Worm (Caenorhabditis elegans): ENCODE measurements around the gene Y57G11C.38.

Gene Y57G11C.38

DNA sequence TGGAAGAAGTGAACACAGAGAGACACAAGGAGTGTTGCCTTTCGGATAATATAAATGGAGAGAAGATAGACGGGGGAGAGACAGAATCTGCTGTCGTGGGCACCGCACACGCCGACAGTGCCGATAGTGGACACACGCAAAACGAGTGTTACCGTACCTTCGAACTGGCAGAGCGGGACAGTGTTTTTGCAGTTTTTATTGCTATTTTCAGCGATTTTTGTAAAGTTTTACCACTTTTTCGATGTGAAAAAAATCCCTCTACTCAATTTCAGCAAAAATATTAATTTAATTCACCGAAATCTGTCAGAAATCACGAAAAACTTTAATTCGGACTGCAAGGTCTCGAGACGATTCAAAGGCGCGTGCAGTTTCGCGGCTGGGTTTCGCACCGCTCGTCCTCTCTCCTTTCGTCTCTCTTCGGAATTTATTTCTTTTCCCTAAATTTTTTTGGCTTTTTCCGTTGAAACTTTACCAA lies 37.3 kb upstream of the Y57G11C.38 start, which contains the start of gene sec-61.A (continued):
- TF ChIP-seq elt-2 (tag; optimal IDR thresholded peaks at IDR 0.05) (peak; percentile 35), F16B12.6 (tag; optimal IDR thresholded peaks at IDR 0.05) (peak; percentile 18), ceh-8 (GFP tag; optimal IDR thresholded peaks at IDR 0.05) (no peak), mdl-1 (tag; optimal IDR thresholded peaks at IDR 0.05) (peak in 1 of 2 experiments; percentile 55), C16A3.4 (tag; optimal IDR thresholded peaks at IDR 0.05) (peak; percentile 40), ces-1 (GFP tag; optimal IDR thresholded peaks at IDR 0.05) (no peak), unc-62 (GFP tag; optimal IDR thresholded peaks at IDR 0.05) (no peak), C34B4.2 (tag; optimal IDR thresholded peaks at IDR 0.05) (peak; percentile 29), C04F5.9 (tag; optimal IDR thresholded peaks at IDR 0.05) (peak; percentile 62), ceh-88 (GFP tag; IDR thresholded peaks at IDR 0.05) (peak; percentile 58), dsc-1 (tag; optimal IDR thresholded peaks at IDR 0.05) (peak; percentile 78), sup-37 (GFP tag; optimal IDR thresholded peaks at IDR 0.05) (peak; percentile 40), zag-1 (tag; optimal IDR thresholded peaks at IDR 0.05) (no peak), mef-2 (tag; optimal IDR thresholded peaks at IDR 0.05) (no peak), grh-1 (GFP tag; IDR thresholded peaks at IDR 0.05) (peak; percentile 82), unc-30 (tag; optimal IDR thresholded peaks at IDR 0.05) (no peak), nhr-90 (tag; optimal IDR thresholded peaks at IDR 0.05; ENCODE audit: poor library complexity) (peak; percentile 85), lin-15B (tag; optimal IDR thresholded peaks at IDR 0.05) (peak; percentile 46), swsn-7 (tag; optimal IDR thresholded peaks at IDR 0.05) (peak; percentile 84), tbx-2 (tag; optimal IDR thresholded peaks at IDR 0.05) (peak; percentile 89), zip-4 (GFP tag; optimal IDR thresholded peaks at IDR 0.05) (peak; percentile 64), nhr-12 (tag; optimal IDR thresholded peaks at IDR 0.05) (no peak), nhr-85 (tag) (peak; percentile 96), mep-1 (tag; optimal IDR thresholded peaks at IDR 0.05) (no peak), ets-5 (GFP tag; IDR thresholded peaks at IDR 0.05) (no peak), hpl-2 (GFP tag; optimal IDR thresholded peaks at IDR 0.05) (no peak), unc-86 (tag; optimal IDR thresholded peaks at IDR 0.05) (peak; percentile 85), nhr-237 (tag; optimal IDR thresholded peaks at IDR 0.05) (peak; percentile 16), nhr-28 (tag; optimal IDR thresholded peaks at IDR 0.05) (no peak), rnt-1 (tag; optimal IDR thresholded peaks at IDR 0.05) (peak; percentile 34), elt-3 (tag; optimal IDR thresholded peaks at IDR 0.05) (peak in 3 of 6 experiments; percentile 39 to 64 (median 58)), blmp-1 (tag; optimal IDR thresholded peaks at IDR 0.05) (peak; percentile 3), nhr-84 (tag; optimal IDR thresholded peaks at IDR 0.05) (no peak), unc-130 (tag; optimal IDR thresholded peaks at IDR 0.05) (peak; percentile 2), pax-3 (tag; optimal IDR thresholded peaks at IDR 0.05) (peak; percentile 76), vab-15 (tag; optimal IDR thresholded peaks at IDR 0.05) (peak; percentile 34), skn-1 (tag; optimal IDR thresholded peaks at IDR 0.05) (peak; percentile 42), fkh-10 (GFP tag; optimal IDR thresholded peaks at IDR 0.05) (peak; percentile 46), fkh-4 (tag; optimal IDR thresholded peaks at IDR 0.05; ENCODE audit: borderline replicate concordance) (no peak), ztf-4 (tag; optimal IDR thresholded peaks at IDR 0.05) (no peak), egl-13 (tag; optimal IDR thresholded peaks at IDR 0.05) (peak; percentile 63), ceh-63 (GFP tag; optimal IDR thresholded peaks at IDR 0.05) (no peak), fkh-8 (tag; optimal IDR thresholded peaks at IDR 0.05) (peak; percentile 92), ama-1 (optimal IDR thresholded peaks at IDR 0.05) (no peak), ceh-90 (tag; optimal IDR thresholded peaks at IDR 0.05) (peak; percentile 50), efl-1 (optimal IDR thresholded peaks at IDR 0.05) (peak; percentile 79 to 87), efl-1 (GFP tag; optimal IDR thresholded peaks at IDR 0.05 in 1 of 2) (peak; percentile 66 to 93), fos-1 (tag; optimal IDR thresholded peaks at IDR 0.05) (peak; percentile 39), lin-13 (GFP tag; optimal IDR thresholded peaks at IDR 0.05) (peak; percentile 60), ceh-82 (tag; optimal IDR thresholded peaks at IDR 0.05) (peak in 2 of 3 experiments; percentile 34 to 47), tlp-1 (tag; optimal IDR thresholded peaks at IDR 0.05) (no peak), pag-3 (tag; optimal IDR thresholded peaks at IDR 0.05; ENCODE audit: borderline replicate concordance, insufficient read depth) (no peak)
